Worm (Caenorhabditis elegans) whole organism, L4/young adult: ENCODE results near the gene Y32B12B.2.

ENCODE experiments used
- W03F9.2 ChIP-seq: fragments of 150-350 bp; optimal IDR thresholded peaks from 2 replicates; lab custom pipeline; 2014; ENCODE audit warnings: missing biosample characterization, missing genetic modification characterization
- dao-5 ChIP-seq: sonication (generic microtip); optimal IDR thresholded peaks from 2 replicates; lab custom pipeline; 2016; ENCODE audit warnings: missing genotype, missing genetic modification characterization, moderate library complexity, missing compliant biosample characterization
- him-1 ChIP-seq: sonication (generic microtip); optimal IDR thresholded peaks from 2 replicates; lab custom pipeline; 2016; ENCODE audit warnings: missing genotype, missing genetic modification reagents, missing genetic modification characterization, missing compliant biosample characterization

Y32B12B.2 gene

DNA sequence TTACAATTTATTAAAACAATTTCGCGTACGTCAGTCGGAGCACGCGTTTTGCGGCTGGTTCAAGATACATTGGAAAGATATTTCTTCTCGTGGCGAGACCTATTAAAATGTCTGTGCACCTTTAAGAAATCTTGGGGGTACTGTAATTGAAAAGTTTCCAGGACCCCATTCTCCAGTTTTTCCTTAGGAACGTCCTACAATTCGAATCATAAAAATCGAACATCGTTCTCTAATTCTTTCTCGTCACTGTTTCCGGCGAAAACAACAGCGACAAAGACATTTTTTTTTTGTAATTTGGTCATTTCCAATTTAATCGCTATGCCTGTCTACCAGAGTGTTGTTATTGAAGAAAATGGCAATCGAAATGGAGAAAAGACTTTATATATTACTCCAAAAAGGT lies 1.5 kb upstream of the Y32B12B.2 start, which contains the start of gene Y32B12B.1:
TSS of gene Y32B12B.1 (plus strand) at position 301 of the 400 bp plus-strand sequence.
- TF ChIP-seq W03F9.2 (no peak), dao-5 (no peak), him-1 (tag; lab: Kevin White, UChicago) (no peak)

DNA sequence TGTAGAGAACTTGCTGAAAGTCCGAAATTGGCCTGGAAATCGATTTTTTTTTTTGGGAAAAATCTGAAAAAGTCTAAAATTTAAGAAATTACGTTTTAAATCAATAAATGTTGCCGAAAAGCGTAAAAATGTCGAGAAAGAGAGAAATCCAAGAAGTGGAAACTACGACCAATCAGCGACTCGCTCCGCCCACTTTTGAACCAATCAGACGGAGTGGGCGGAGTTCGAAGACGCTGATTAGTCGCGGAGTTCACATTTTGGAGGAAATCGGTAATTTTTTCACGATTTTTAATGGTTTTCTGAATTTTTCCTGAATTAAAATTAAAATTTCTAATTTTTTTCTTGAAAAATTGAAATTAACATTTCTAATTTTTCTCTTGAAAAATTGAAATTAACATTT lies 1.5 kb downstream of the Y32B12B.2 start:
- no peak for TF ChIP-seq dao-5
- no peak for TF ChIP-seq W03F9.2
- no peak for TF ChIP-seq him-1 (tag; lab: Kevin White, UChicago)

DNA sequence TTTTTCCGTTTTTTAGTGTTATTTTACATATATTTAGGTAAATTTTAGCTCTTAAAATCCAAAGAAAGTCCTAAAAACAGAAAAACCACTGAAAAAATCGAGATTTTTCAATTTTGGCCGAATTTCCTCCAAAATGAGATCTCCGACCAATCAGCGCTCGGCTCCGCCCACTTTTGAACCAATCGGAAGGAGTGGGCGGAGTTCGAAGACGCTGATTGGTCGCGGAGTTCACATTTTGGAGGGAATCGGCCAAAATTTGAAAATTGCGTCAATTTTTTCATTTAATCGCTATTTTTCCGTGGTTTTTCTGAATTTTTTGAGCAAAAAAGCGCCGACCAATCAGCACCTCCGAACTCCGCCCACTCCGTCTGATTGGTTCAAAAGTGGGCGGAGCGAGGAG lies 2.5 kb downstream of the Y32B12B.2 start:
- TF ChIP-seq dao-5 (no peak), him-1 (tag; lab: Kevin White, UChicago) (no peak), W03F9.2 (no peak)

DNA sequence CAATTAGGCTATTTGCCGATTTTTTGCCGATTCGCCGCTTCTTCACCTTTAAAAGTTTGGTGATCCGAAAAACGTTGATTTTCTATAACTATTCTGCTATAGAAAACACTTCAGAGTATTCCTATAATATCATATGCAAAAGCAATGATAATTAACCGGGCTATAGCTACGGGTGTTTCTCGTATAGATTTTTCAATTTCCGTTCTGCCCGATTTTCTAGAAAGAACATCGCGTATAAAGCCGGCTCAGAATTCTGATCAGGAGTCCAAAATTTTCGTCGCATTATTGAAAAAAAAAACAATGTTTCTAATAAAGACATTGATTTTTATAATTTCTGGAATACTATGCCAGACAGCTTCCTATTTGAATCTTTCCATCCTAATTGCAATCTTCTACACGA lies 12.5 kb downstream of the Y32B12B.2 start, which contains the start of gene srbc-65:
TSS of gene srbc-65 (plus strand) at position 301 of the 400 bp plus-strand sequence.
- TF ChIP-seq W03F9.2: no peak
- TF ChIP-seq him-1 (tag; lab: Kevin White, UChicago): no peak
- no peak for TF ChIP-seq dao-5

DNA sequence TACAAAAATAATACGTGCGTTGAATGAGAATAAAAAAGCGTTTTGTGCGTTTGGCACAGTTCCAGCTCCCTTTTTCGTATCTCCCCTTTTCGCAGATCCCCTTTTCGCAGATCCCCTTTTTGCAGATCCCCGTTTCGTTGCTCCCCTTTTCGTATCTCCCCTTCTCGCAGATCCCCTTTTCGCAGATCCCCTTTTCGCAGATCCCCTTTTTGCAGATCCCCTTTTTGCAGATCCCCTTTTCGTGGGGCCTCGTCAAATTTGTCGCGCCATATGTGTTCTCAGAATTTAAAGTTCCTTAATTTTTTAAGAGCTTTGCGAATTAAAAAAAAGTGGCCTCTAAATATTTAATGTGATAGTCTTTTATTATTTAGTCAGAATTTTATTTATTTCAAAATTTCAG lies 14.7 kb downstream of the Y32B12B.2 start, which contains the start of gene Y32B12B.4:
TSS of gene Y32B12B.4 (plus strand) at position 399 of the 400 bp plus-strand sequence.
- TF ChIP-seq W03F9.2: no peak
- TF ChIP-seq him-1 (tag; lab: Kevin White, UChicago): no peak
- TF ChIP-seq dao-5: no peak

DNA sequence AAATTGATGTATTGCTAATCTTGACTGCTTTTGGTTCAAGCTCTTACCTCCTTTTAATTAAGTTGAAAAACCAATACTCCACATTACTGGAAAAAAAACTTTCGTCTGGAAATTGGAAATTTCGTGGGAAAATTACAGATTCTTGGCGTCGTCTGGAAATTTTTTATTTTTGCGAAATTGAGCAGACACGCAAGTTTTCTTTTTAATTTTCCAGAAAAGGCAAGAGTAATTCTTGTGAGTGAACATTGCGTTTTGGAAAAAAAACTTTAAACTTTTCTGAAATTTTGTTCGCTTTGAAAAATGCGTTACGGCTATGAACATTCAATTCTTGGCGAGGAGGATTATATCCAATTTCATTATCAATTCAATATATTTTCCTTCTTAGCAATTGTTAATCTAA lies 27.4 kb downstream of the Y32B12B.2 start, which contains the start of gene sru-45:
TSS of gene sru-45 (plus strand) at position 301 of the 400 bp plus-strand sequence.
- TF ChIP-seq W03F9.2 (no peak), him-1 (tag; lab: Kevin White, UChicago) (no peak), dao-5 (no peak)

DNA sequence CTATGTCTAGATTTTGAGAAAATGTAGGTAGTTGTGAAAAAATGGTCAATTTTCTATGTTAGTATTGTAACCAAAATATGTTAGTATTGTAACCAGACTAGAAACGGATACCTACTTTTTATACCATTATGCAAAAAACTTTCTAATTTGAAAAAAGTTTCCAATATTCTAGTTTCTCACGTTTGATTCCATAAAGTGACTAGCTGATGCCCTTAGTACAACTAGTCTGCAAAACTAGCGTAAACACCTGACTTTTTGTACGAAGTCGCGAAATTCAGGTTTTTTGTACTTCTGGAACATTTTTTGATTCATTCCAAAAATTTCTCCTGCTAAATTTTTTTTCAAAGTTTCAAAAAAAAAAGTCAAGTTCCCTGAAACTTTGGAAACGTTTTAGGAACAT lies 29.9 kb downstream of the Y32B12B.2 start:
- TF ChIP-seq W03F9.2 (no peak), him-1 (tag; lab: Kevin White, UChicago) (no peak), dao-5 (no peak)

DNA sequence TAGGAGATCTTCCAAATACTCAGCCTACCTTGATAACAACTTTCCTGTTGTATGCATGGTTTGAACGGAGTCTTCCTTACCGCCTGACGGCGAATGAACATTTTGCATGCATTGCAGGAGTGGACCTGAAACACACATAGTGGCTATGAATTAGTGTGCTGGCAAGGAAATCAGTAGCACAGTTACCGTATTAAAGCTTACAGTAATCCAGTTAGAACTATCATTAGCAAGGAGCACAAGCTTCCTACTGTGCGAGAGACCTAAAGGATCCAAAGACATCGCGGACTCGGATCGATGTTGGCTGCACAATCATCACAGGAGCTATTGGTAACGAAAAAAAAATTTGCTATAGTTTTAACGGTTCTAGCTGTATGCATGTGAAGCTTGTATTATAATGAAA lies 32.5 kb downstream of the Y32B12B.2 start, which contains the start of gene nhr-233:
TSS of gene nhr-233 (minus strand) at position 101 of the 400 bp plus-strand sequence.
- no peak for TF ChIP-seq him-1 (tag; lab: Kevin White, UChicago)
- TF ChIP-seq dao-5: no peak
- no peak for TF ChIP-seq W03F9.2

DNA sequence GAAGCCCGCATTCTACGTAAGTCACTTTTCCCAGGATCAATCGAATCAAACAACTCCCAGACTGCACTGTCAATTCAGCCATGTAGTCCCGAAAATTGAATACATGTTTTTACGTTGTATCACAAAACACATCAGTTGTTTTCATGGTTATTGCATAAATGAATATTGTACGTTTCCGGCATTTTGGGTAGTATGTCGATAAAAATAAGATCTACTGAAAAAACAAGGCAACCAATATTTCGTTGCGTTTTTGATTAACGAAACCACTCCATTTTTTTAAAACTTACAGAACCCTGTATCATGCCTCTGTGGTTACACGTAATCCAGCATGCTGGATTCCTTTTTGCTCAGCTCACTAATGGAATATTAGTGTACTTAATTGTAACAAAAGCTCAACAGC lies 35.0 kb downstream of the Y32B12B.2 start, which contains the start of gene str-149:
TSS of gene str-149 (plus strand) at position 301 of the 400 bp plus-strand sequence.
- TF ChIP-seq dao-5: no peak
- TF ChIP-seq W03F9.2: no peak
- TF ChIP-seq him-1 (tag; lab: Kevin White, UChicago): no peak

DNA sequence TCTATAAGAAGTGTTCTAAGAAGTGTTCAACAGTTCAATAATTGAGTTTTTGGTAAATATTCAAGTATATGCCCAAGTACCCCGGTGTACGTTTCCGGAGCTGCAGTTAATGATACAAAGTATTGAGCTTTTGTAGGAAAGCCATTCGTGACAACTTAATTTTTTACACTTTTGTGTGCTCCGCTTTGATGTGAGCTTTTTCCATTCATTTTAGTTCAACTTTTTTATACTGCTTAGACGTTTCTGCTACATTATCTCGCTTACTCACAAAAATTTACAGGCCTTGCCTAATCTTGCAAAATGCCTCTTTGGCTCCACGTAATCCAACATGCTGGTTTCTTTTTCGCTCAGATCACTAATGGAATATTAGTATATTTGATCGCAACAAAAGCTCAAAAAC lies 37.7 kb downstream of the Y32B12B.2 start, which contains the start of gene str-151:
TSS of gene str-151 (plus strand) at position 301 of the 400 bp plus-strand sequence.
- TF ChIP-seq dao-5 (no peak), W03F9.2 (no peak), him-1 (tag; lab: Kevin White, UChicago) (no peak)

DNA sequence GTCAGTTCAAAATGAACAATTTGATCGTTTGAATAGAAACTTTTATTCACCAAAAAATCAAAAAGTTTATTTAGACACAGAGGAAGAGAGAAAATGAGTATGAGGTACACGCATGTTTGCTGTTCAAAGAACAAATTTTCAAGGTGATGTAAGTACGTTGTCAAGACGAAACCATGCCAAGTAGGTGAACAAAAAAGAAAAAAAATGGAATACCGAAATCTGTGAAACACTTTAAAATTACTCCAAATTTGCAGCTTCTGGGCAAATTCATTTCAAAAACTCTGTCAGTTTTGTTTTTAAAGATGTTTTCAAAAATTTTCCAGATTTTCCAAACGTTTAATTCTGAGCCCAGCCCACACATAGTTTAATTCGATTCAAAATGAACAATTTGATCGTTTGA lies 42.2 kb downstream of the Y32B12B.2 start, which contains the start of gene nhr-271:
TSS of gene nhr-271 (minus strand) at position 101 of the 400 bp plus-strand sequence.
- TF ChIP-seq W03F9.2 (no peak), him-1 (tag; lab: Kevin White, UChicago) (no peak), dao-5 (no peak)

DNA sequence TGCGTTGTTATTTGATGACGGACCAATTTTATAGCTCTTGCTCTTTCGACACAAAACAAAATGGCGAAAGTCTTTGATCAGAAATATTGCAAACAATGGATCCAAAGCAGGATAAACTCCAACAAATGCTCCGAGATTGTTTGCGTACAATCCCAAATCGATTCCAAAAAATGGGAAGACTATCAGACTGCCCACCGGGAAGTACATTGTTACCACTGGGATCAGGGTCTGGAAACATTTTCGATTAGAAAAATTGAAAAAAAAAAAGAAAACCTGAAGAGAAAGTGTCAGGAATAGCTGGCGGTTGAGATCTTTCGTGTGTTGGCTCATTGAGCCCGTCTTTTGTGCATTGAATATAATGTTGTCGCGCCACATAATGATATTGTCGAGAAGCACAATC lies 42.9 kb downstream of the Y32B12B.2 start:
- TF ChIP-seq dao-5 (no peak), W03F9.2 (no peak), him-1 (tag; lab: Kevin White, UChicago) (no peak)

DNA sequence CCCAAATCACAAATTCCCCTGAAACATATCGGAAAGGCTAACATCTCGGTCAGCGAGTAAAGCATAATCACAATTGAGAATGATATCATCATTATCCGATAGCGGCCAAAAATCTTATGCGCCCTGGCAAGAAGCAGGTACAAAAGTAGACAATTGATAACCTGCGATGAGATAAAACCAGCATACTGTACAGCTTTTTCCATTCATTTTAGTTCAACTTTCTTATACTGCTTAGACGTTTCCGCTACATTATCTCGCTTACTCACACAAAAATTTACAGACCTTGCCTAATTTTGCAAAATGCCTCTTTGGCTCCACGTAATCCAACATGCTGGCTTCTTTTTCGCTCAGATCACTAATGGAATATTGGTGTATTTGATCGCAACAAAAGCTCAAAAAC lies 44.8 kb downstream of the Y32B12B.2 start, which contains the start of gene str-150:
TSS of gene str-150 (plus strand) at position 301 of the 400 bp plus-strand sequence.
- TF ChIP-seq dao-5 (no peak), W03F9.2 (no peak), him-1 (tag; lab: Kevin White, UChicago) (no peak)

DNA sequence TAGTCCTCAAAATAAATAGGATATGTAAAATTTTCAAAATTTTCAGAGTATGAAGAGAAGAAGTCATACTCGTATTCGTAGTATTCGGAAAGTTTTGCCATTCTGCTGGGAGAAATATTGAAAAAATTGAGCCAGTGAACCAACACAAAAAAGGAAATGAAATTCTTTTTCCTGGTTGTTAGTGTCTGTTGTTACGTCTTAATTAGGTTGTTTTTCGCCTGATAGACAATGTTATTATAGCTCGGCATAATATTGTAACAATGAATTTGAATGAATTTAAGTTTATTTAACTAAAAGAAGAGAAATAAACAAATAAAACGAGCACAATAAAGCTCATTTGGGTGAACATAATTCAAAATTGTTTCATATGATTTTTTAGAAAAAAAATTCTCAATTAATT lies 50.2 kb downstream of the Y32B12B.2 start, which contains the start of gene srw-73:
TSS of gene srw-73 (minus strand) at position 101 of the 400 bp plus-strand sequence.
- no peak for TF ChIP-seq W03F9.2
- no peak for TF ChIP-seq him-1 (tag; lab: Kevin White, UChicago)
- TF ChIP-seq dao-5: no peak

DNA sequence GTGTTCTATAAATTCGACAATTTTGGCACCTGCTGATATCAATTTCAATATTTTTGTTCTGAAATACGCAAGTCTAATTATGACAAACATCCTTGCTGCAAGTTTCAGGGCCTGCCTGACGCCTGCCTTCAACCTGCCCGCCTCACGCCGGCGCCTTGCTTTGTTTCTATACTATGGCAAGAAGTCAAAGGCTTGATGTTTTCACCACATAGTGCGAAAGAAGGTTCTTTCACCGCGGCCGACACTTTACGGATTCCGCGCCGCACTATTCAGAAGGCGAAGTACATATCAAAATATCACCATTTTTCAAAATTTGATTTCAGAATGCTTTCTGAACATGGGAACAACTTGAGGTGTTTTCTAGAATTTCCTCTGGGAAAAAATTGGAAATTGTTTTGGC lies 51.3 kb downstream of the Y32B12B.2 start:
- no peak for TF ChIP-seq dao-5
- TF ChIP-seq him-1 (tag; lab: Kevin White, UChicago): no peak
